Fruit fly (Drosophila melanogaster) whole organism, embryonic: ENCODE results near the gene haf.

Experiments
- Adf1 ChIP-seq: fragments of 200-800 bp; sonication (Bioruptor generic); IDR thresholded peaks from 2 replicates; pipeline ENCODE4 v1.3.6; 2022; ENCODE audit warnings: missing biosample characterization, missing genetic modification characterization
- Asciz ChIP-seq: fragments of 200-800 bp; sonication (Bioruptor generic); optimal IDR thresholded peaks from 2 replicates; lab custom pipeline; 2017; ENCODE audit warnings: missing biosample characterization, mild to moderate bottlenecking, missing genetic modification characterization, missing genetic modification reagents
- Blimp-1 ChIP-seq: fragments of 200-800 bp; sonication (Bioruptor generic); optimal IDR thresholded peaks from 3 replicates; lab custom pipeline; 2018; ENCODE audit warnings: missing biosample characterization, missing genetic modification characterization, mild to moderate bottlenecking, moderate library complexity, missing genetic modification reagents
- CG10654 ChIP-seq: fragments of 200-800 bp; sonication (Bioruptor generic); optimal IDR thresholded peaks from 2 replicates; lab custom pipeline; 2016; ENCODE audit warnings: missing biosample characterization, missing genetic modification characterization
- CG12236 ChIP-seq: fragments of 200-800 bp; sonication (Bioruptor generic); optimal IDR thresholded peaks from 2 replicates; lab custom pipeline; 2016; ENCODE audit warnings: missing biosample characterization, missing genetic modification characterization
- CG12769 ChIP-seq: fragments of 200-800 bp; sonication (Bioruptor generic); optimal IDR thresholded peaks from 2 replicates; lab custom pipeline; 2019; ENCODE audit warnings: missing biosample characterization, mild to moderate bottlenecking, missing genetic modification characterization, moderate library complexity
- CG13894 ChIP-seq: fragments of 200-800 bp; sonication (Bioruptor generic); optimal IDR thresholded peaks from 3 replicates; lab custom pipeline; 2018; ENCODE audit warnings: missing biosample characterization, mild to moderate bottlenecking, missing genetic modification characterization, moderate library complexity
- CG14667 ChIP-seq: fragments of 200-800 bp; sonication (Bioruptor generic); IDR thresholded peaks from 2 replicates; pipeline ENCODE4 v1.3.6; 2022; ENCODE audit warnings: missing biosample characterization, missing genetic modification characterization
- CG2116 ChIP-seq: fragments of 200-800 bp; sonication (Bioruptor generic); optimal IDR thresholded peaks from 3 replicates; lab custom pipeline; 2018; ENCODE audit warnings: missing biosample characterization, mild to moderate bottlenecking, missing genetic modification characterization
- CG2678 ChIP-seq: fragments of 200-800 bp; sonication (Bioruptor generic); optimal IDR thresholded peaks from 3 replicates; lab custom pipeline; 2019; ENCODE audit warnings: missing biosample characterization, mild to moderate bottlenecking, missing genetic modification characterization, moderate library complexity
- CG31365 ChIP-seq: fragments of 200-800 bp; sonication (Bioruptor generic); optimal IDR thresholded peaks from 2 replicates; lab custom pipeline; 2018; ENCODE audit warnings: missing biosample characterization, mild to moderate bottlenecking, missing genetic modification characterization
- CG3726 ChIP-seq: fragments of 200-800 bp; sonication (Bioruptor generic); IDR thresholded peaks from 3 replicates; pipeline ENCODE4, ENCODE4 v1.3.6; 2022; ENCODE audit warnings: missing biosample characterization, missing genetic modification characterization
- CG3847 ChIP-seq: fragments of 200-800 bp; sonication (Bioruptor generic); IDR thresholded peaks from 2 replicates; pipeline ENCODE4 v1.3.6; 2022; ENCODE audit warnings: missing biosample characterization, missing genetic modification characterization
- CG4854 ChIP-seq: fragments of 200-800 bp; sonication (Bioruptor generic); optimal IDR thresholded peaks from 2 replicates; lab custom pipeline; 2016; ENCODE audit warnings: missing biosample characterization, missing genetic modification characterization, inconsistent platforms
- CG7556 ChIP-seq: fragments of 200-800 bp; sonication (Bioruptor generic); optimal IDR thresholded peaks from 2 replicates; lab custom pipeline; 2017; ENCODE audit warnings: missing biosample characterization, mild to moderate bottlenecking, missing genetic modification characterization
- CG8290 ChIP-seq, 3 experiments: fragments of 200-800 bp; sonication (Bioruptor generic); optimal IDR thresholded peaks; 2 replicates each; lab custom pipeline; 2016 to 2019; ENCODE audit warnings: missing biosample characterization in 3 of 3, missing genetic modification characterization in 3 of 3, mild to moderate bottlenecking in 2 of 3, moderate library complexity in 1 of 3
- CrebB ChIP-seq: fragments of 200-800 bp; sonication (Bioruptor generic); optimal IDR thresholded peaks from 3 replicates; lab custom pipeline; 2018; ENCODE audit warnings: missing biosample characterization, mild to moderate bottlenecking, missing genetic modification characterization
- Deaf1 ChIP-seq: fragments of 200-800 bp; optimal IDR thresholded peaks from 3 replicates; lab custom pipeline; 2019; ENCODE audit warnings: missing biosample characterization, mild to moderate bottlenecking, missing genetic modification characterization, moderate library complexity
- Dfd ChIP-seq, 2 experiments: fragments of >200 bp; optimal IDR thresholded peaks; 2 replicates each; lab custom pipeline; 2017; ENCODE audit warnings: missing biosample characterization in 2 of 2, missing genetic modification characterization in 2 of 2
- Dip3 ChIP-seq: fragments of 200-800 bp; sonication (Bioruptor generic); optimal IDR thresholded peaks from 3 replicates; lab custom pipeline; 2016; ENCODE audit warnings: missing biosample characterization, missing genetic modification characterization
- Fer2 ChIP-seq: fragments of 200-800 bp; sonication (Bioruptor generic); optimal IDR thresholded peaks from 2 replicates; lab custom pipeline; 2018; ENCODE audit warnings: missing biosample characterization, mild to moderate bottlenecking, missing genetic modification characterization, moderate library complexity
- Gsc ChIP-seq: fragments of 200-800 bp; sonication (Bioruptor generic); IDR thresholded peaks from 2 replicates; pipeline ENCODE4 v1.3.6; 2022; ENCODE audit warnings: missing biosample characterization, missing genetic modification characterization
- Med ChIP-seq: fragments of 200-800 bp; sonication (Bioruptor generic); peaks from one replicate; lab custom pipeline; 2016; ENCODE audit warnings: missing biosample characterization, missing genetic modification characterization, mild to moderate bottlenecking, inconsistent platforms, moderate library complexity
- NfI ChIP-seq: fragments of 200-800 bp; sonication (Bioruptor generic); optimal IDR thresholded peaks from 3 replicates; lab custom pipeline; 2018; ENCODE audit warnings: missing biosample characterization, mild to moderate bottlenecking, missing genetic modification characterization, moderate library complexity
- Opbp ChIP-seq: fragments of 200-800 bp; sonication (Bioruptor generic); IDR thresholded peaks from 3 replicates; pipeline ENCODE4 v1.3.6; 2022; ENCODE audit warnings: missing biosample characterization, missing genetic modification characterization; ENCODE audit not compliant: partially characterized antibody
- az2 ChIP-seq: fragments of 200-800 bp; sonication (Bioruptor generic); optimal IDR thresholded peaks from 3 replicates; lab custom pipeline; 2016; ENCODE audit warnings: missing biosample characterization, missing genetic modification characterization
- bbx ChIP-seq: fragments of 200-800 bp; sonication (Bioruptor generic); IDR thresholded peaks from 2 replicates; pipeline ENCODE4 v1.3.6; 2022; ENCODE audit warnings: missing biosample characterization, missing genetic modification characterization; ENCODE audit not compliant: partially characterized antibody
- br ChIP-seq: fragments of >200 bp; optimal IDR thresholded peaks from 2 replicates; lab custom pipeline; 2017
- bsh ChIP-seq, 2 experiments: fragments of 200-800 bp; sonication (Bioruptor generic); optimal IDR thresholded peaks; 2 replicates each; lab custom pipeline; 2017 to 2018; ENCODE audit warnings: mild to moderate bottlenecking in 2 of 2, missing biosample characterization in 2 of 2, missing genetic modification characterization in 2 of 2, moderate library complexity in 1 of 2
- chinmo ChIP-seq: fragments of 200-800 bp; sonication (Bioruptor generic); IDR thresholded peaks from 4 replicates; pipeline ENCODE4 v1.3.6; 2022; ENCODE audit warnings: missing biosample characterization, missing genetic modification characterization; ENCODE audit not compliant: partially characterized antibody
- fd3F ChIP-seq: fragments of 200-800 bp; sonication (Bioruptor generic); optimal IDR thresholded peaks from 2 replicates; lab custom pipeline; 2018; ENCODE audit warnings: missing biosample characterization, mild to moderate bottlenecking, missing genetic modification characterization, moderate library complexity
- hth ChIP-seq: fragments of >200 bp; optimal IDR thresholded peaks from 2 replicates; lab custom pipeline; 2017; ENCODE audit warnings: inconsistent platforms
- ind ChIP-seq: fragments of 200-800 bp; sonication (Bioruptor generic); optimal IDR thresholded peaks from 3 replicates; lab custom pipeline; 2016; ENCODE audit warnings: missing biosample characterization, missing genetic modification characterization
- jigr1 ChIP-seq: fragments of 200-800 bp; sonication (Bioruptor generic); IDR thresholded peaks from 3 replicates; pipeline ENCODE4 v1.3.6; 2022; ENCODE audit warnings: missing biosample characterization, missing genetic modification characterization
- jing ChIP-seq: fragments of 200-800 bp; sonication (Bioruptor generic); optimal IDR thresholded peaks from 2 replicates; lab custom pipeline; 2018; ENCODE audit warnings: missing biosample characterization, mild to moderate bottlenecking, missing genetic modification characterization
- luna ChIP-seq: fragments of 200-800 bp; sonication (Bioruptor generic); optimal IDR thresholded peaks from 2 replicates; lab custom pipeline; 2016; ENCODE audit warnings: missing biosample characterization, missing genetic modification characterization
- nau ChIP-seq: fragments of 200-800 bp; sonication (Bioruptor generic); optimal IDR thresholded peaks from 3 replicates; lab custom pipeline; 2017; ENCODE audit warnings: missing biosample characterization, mild to moderate bottlenecking, missing genetic modification characterization, missing genetic modification reagents
- pho ChIP-seq: fragments of 200-800 bp; sonication (Bioruptor generic); optimal IDR thresholded peaks from 2 replicates; lab custom pipeline; 2016; ENCODE audit warnings: missing biosample characterization, missing genetic modification characterization
- pita ChIP-seq: fragments of 200-800 bp; sonication (Bioruptor generic); optimal IDR thresholded peaks from 2 replicates; lab custom pipeline; 2017; ENCODE audit warnings: missing biosample characterization, mild to moderate bottlenecking, missing genetic modification characterization
- row ChIP-seq: fragments of 200-800 bp; sonication (Bioruptor generic); IDR thresholded peaks from 3 replicates; pipeline ENCODE4 v1.3.6; 2022; ENCODE audit warnings: missing biosample characterization, missing genetic modification characterization
- sd ChIP-seq: fragments of 200-800 bp; sonication (Bioruptor generic); optimal IDR thresholded peaks from 3 replicates; lab custom pipeline; 2018; ENCODE audit warnings: missing biosample characterization, mild to moderate bottlenecking, missing genetic modification characterization, moderate library complexity
- toy ChIP-seq: fragments of 200-800 bp; sonication (Bioruptor generic); IDR thresholded peaks from 2 replicates; pipeline ENCODE4 v1.3.6; 2022; ENCODE audit warnings: missing biosample characterization, missing genetic modification characterization
- unc-4 ChIP-seq: fragments of 200-800 bp; sonication (Bioruptor generic); IDR thresholded peaks from 2 replicates; pipeline ENCODE4 v1.3.6; 2022; ENCODE audit warnings: missing biosample characterization, missing genetic modification characterization; ENCODE audit not compliant: partially characterized antibody
- unpg ChIP-seq: fragments of 200-800 bp; sonication (Bioruptor generic); optimal IDR thresholded peaks from 3 replicates; lab custom pipeline; 2018; ENCODE audit warnings: missing biosample characterization, mild to moderate bottlenecking, missing genetic modification characterization, moderate library complexity

The haf gene

DNA sequence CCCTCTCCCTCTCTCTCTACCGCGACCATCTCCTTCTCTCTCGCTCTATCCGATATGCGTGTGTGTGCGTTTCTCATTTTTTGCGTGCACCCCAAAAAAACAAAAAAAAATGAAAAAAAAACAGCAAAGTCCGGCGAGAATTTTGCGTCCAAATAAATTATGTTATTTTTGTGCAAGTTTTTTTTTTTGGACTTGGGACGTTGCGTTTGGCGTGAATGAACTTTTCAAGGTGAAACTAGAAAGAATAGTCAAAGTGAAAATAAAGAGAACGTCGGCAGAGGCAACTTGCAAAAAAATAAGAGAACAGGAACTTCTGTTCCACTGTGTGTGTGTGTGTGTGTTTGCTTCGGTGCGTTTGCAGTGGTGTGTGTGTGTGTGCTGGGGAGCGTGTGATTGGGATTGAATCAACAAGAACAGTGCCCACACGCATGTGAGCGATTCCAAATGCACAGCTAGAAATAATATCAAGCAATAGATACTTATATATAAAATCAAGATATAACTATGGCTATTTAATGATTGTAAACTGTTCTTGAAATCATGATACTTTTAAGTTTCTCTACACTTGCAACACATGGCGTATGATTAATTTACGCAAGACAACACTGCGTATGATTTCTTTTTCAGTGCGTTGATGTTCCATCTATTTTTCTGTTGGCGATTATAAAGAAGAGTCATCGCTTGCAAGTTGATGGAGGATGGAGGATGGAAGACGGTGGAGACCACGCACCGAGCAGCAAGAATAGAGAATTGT is 74.5 kb downstream of the haf start (continued):
- TF ChIP-seq toy (GFP tag; lab: Robert Waterston, UW) (no peak), row (GFP tag; lab: Robert Waterston, UW) (peak; percentile 81), ind (GFP tag; lab: Kevin White, UChicago) (peak; percentile 58), Deaf1 (tag; lab: Kevin White, UChicago) (peak; percentile 51), CG4854 (GFP tag; lab: Kevin White, UChicago) (no peak), fd3F (GFP tag; lab: Kevin White, UChicago) (peak; percentile 38), Dip3 (GFP tag; lab: Kevin White, UChicago) (peak; percentile 81)

DNA sequence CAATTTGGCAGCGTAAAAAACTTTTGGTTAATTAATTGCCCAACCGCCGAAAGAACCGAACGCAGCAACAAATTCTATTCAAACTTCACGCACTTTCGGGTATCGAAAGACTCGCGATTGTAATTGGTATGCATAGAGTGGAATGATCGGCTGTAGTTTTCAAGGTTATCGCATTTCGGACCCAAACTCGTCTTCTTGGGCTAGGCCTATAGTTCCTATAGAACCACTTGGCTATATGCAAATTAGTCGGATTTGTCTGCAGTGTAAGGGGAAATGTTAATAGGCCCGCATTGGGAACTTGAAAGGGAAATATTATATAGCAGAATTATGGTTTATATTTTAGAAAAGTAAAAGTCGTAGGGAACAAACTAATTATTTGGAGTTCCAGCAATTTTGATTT is 75.6 kb downstream of the haf start:
- TF ChIP-seq unc-4 (no peak), CG7556 (no peak), Adf1 (GFP tag; lab: Robert Waterston, UW) (no peak), nau (no peak), Gsc (GFP tag; lab: Robert Waterston, UW) (no peak), pita (GFP tag; lab: Kevin White, UChicago) (no peak), br (lab: Kevin White, UChicago) (no peak), unpg (GFP tag; lab: Kevin White, UChicago) (no peak), Blimp-1 (peak; percentile 46), Opbp (no peak), Dfd (GFP tag; optimal IDR thresholded peaks at IDR 0.05; lab: Kevin White, UChicago) (no peak), CG14667 (GFP tag; lab: Robert Waterston, UW) (no peak), chinmo (GFP tag; lab: Robert Waterston, UW) (peak; percentile 98), sd (peak; percentile 3), CG10654 (GFP tag; lab: Kevin White, UChicago) (no peak), jing (GFP tag; lab: Kevin White, UChicago) (no peak), NfI (no peak), jigr1 (GFP tag; lab: Robert Waterston, UW) (no peak), CG3847 (no peak), CG12769 (tag; lab: Kevin White, UChicago) (peak; percentile 54), CG3726 (no peak), luna (GFP tag; lab: Kevin White, UChicago) (no peak), Fer2 (tag; lab: Kevin White, UChicago) (no peak), Med (GFP tag; lab: Kevin White, UChicago) (peak; percentile 54), CG31365 (no peak), pho (GFP tag; lab: Kevin White, UChicago) (no peak), CG8290 (GFP tag; optimal IDR thresholded peaks at IDR 0.05; lab: Kevin White, UChicago) (no peak), CG8290 (tag; optimal IDR thresholded peaks at IDR 0.05; lab: Kevin White, UChicago) (peak in 1 of 2 experiments; percentile 16), bsh (GFP tag; optimal IDR thresholded peaks at IDR 0.05; lab: Kevin White, UChicago) (no peak), az2 (GFP tag; lab: Kevin White, UChicago) (no peak), bbx (no peak), hth (lab: Kevin White, UChicago) (no peak), Asciz (GFP tag; lab: Kevin White, UChicago) (no peak), CG12236 (GFP tag; lab: Kevin White, UChicago) (no peak), CG2116 (GFP tag; lab: Kevin White, UChicago) (no peak), CrebB (tag; lab: Kevin White, UChicago) (no peak), CG13894 (tag; lab: Kevin White, UChicago) (peak; percentile 21), CG2678 (tag; lab: Kevin White, UChicago) (no peak)
